Fruit fly (Drosophila melanogaster) whole organism: ENCODE results near the gene Myo31DF.

Experiments
- CG8478 ChIP-seq: fragments of >200 bp; optimal IDR thresholded peaks from 2 replicates; lab custom pipeline; 2018; ENCODE audit warnings: inconsistent platforms
- Dll ChIP-seq: fragments of >200 bp; optimal IDR thresholded peaks from 2 replicates; lab custom pipeline; 2017
- EcR ChIP-seq, 2 experiments: fragments of >200 bp; optimal IDR thresholded peaks; 2 replicates each; lab custom pipeline; 2017; ENCODE audit warnings: missing biosample characterization in 2 of 2, missing genetic modification characterization in 2 of 2, missing genetic modification reagents in 2 of 2
- pan ChIP-seq: fragments of >200 bp; optimal IDR thresholded peaks from 2 replicates; lab custom pipeline; 2017
- psq ChIP-seq: fragments of >200 bp; optimal IDR thresholded peaks from 2 replicates; lab custom pipeline; 2017
- usp ChIP-seq: fragments of >200 bp; optimal IDR thresholded peaks from 2 replicates; lab custom pipeline; 2017; ENCODE audit warnings: missing biosample characterization, missing genetic modification characterization, mixed read lengths

Myo31DF gene

dm6 chr2L:10506557-10507252 is at the start of gene Myo31DF, which contains the start of gene CG6094:
TSS of gene Myo31DF (minus strand) at chr2L:10506779.
TSS of gene CG6094 (plus strand) at chr2L:10507081.
- no peak for TF ChIP-seq Dll (lab: Kevin White, UChicago)
- TF ChIP-seq pan (lab: Kevin White, UChicago), result no peak
- TF ChIP-seq EcR (GFP tag; optimal IDR thresholded peaks at IDR 0.05; lab: Kevin White, UChicago), result no peak
- TF ChIP-seq usp (GFP tag; lab: Kevin White, UChicago), result no peak
- TF ChIP-seq psq (lab: Kevin White, UChicago), result no peak
- TF ChIP-seq CG8478 (lab: Kevin White, UChicago), result no peak

dm6 chr2L:10555269-10555668 is 48.7 kb upstream of the Myo31DF start:
- TF ChIP-seq psq (lab: Kevin White, UChicago) (no peak), EcR (GFP tag; optimal IDR thresholded peaks at IDR 0.05; lab: Kevin White, UChicago) (no peak)

dm6 chr2L:10554676-10555075 is 48.1 kb upstream of the Myo31DF start:
- TF ChIP-seq CG8478 (lab: Kevin White, UChicago) (no peak), Dll (lab: Kevin White, UChicago) (no peak), psq (lab: Kevin White, UChicago) (no peak), pan (lab: Kevin White, UChicago) (no peak), usp (GFP tag; lab: Kevin White, UChicago) (no peak), EcR (GFP tag; optimal IDR thresholded peaks at IDR 0.05; lab: Kevin White, UChicago) (no peak)

dm6 chr2L:10553692-10554091 is 47.1 kb upstream of the Myo31DF start:
- no peak for TF ChIP-seq Dll (lab: Kevin White, UChicago)
- no peak for TF ChIP-seq usp (GFP tag; lab: Kevin White, UChicago)
- TF ChIP-seq pan (lab: Kevin White, UChicago), result no peak

- TF ChIP-seq usp (GFP tag; lab: Kevin White, UChicago), result no peak
- TF ChIP-seq EcR (GFP tag; optimal IDR thresholded peaks at IDR 0.05; lab: Kevin White, UChicago), result no peak
- no peak for TF ChIP-seq psq (lab: Kevin White, UChicago)
- TF ChIP-seq pan (lab: Kevin White, UChicago), result no peak
- no peak for TF ChIP-seq CG8478 (lab: Kevin White, UChicago)
- TF ChIP-seq Dll (lab: Kevin White, UChicago), result no peak
These were observed 46.2 kb upstream of the Myo31DF start for dm6 chr2L:10552807-10553206.

dm6 chr2L:10548814-10549423 is 42.3 kb upstream of the Myo31DF start:
- TF ChIP-seq pan (lab: Kevin White, UChicago) (no peak), CG8478 (lab: Kevin White, UChicago) (no peak), psq (lab: Kevin White, UChicago) (no peak), Dll (lab: Kevin White, UChicago) (no peak), usp (GFP tag; lab: Kevin White, UChicago) (no peak), EcR (GFP tag; optimal IDR thresholded peaks at IDR 0.05; lab: Kevin White, UChicago) (no peak)

- TF ChIP-seq Dll (lab: Kevin White, UChicago), result no peak
- no peak for TF ChIP-seq usp (GFP tag; lab: Kevin White, UChicago)
- no peak for TF ChIP-seq CG8478 (lab: Kevin White, UChicago)
- no peak for TF ChIP-seq pan (lab: Kevin White, UChicago)
- TF ChIP-seq EcR (GFP tag; optimal IDR thresholded peaks at IDR 0.05; lab: Kevin White, UChicago), result no peak
- TF ChIP-seq psq (lab: Kevin White, UChicago), result no peak
These were observed 38.0 kb upstream of the Myo31DF start, which contains the start of gene Trim9 for dm6 chr2L:10544421-10545120. TSS of gene Trim9 (plus strand) at chr2L:10544883.

- TF ChIP-seq usp (GFP tag; lab: Kevin White, UChicago), result no peak
- no peak for TF ChIP-seq pan (lab: Kevin White, UChicago)
- no peak for TF ChIP-seq CG8478 (lab: Kevin White, UChicago)
- no peak for TF ChIP-seq EcR (GFP tag; optimal IDR thresholded peaks at IDR 0.05; lab: Kevin White, UChicago)
- TF ChIP-seq Dll (lab: Kevin White, UChicago), result no peak
- TF ChIP-seq psq (lab: Kevin White, UChicago), result no peak
These were observed 37.4 kb upstream of the Myo31DF start for dm6 chr2L:10543992-10544391.

dm6 chr2L:10543048-10543752 is 36.6 kb upstream of the Myo31DF start:
- no peak for TF ChIP-seq psq (lab: Kevin White, UChicago)
- no peak for TF ChIP-seq usp (GFP tag; lab: Kevin White, UChicago)
- TF ChIP-seq EcR (GFP tag; optimal IDR thresholded peaks at IDR 0.05; lab: Kevin White, UChicago), result no peak
- no peak for TF ChIP-seq CG8478 (lab: Kevin White, UChicago)
- TF ChIP-seq pan (lab: Kevin White, UChicago), result no peak
- no peak for TF ChIP-seq Dll (lab: Kevin White, UChicago)

- TF ChIP-seq CG8478 (lab: Kevin White, UChicago) (no peak), usp (GFP tag; lab: Kevin White, UChicago) (no peak), psq (lab: Kevin White, UChicago) (no peak), pan (lab: Kevin White, UChicago) (no peak), Dll (lab: Kevin White, UChicago) (no peak)
These were observed 32.8 kb upstream of the Myo31DF start for dm6 chr2L:10539360-10539759.
